Worm (Caenorhabditis elegans): ENCODE data around the gene npr-39.

ce11 chrV:10087103-10087502 is 20.2 kb downstream of the npr-39 start, which contains the start of gene R04B5.5:
- TF ChIP-seq dao-5 (tag; optimal IDR thresholded peaks at IDR 0.05): no peak
- TF ChIP-seq him-1 (tag; optimal IDR thresholded peaks at IDR 0.05): no peak
